Fruit fly (Drosophila melanogaster) Kc167 (cell line): ENCODE measurements around the gene Phlpp.

ENCODE experiments used
- h ChIP-seq: fragments of >200 bp; optimal IDR thresholded peaks from 3 replicates; lab custom pipeline; 2018; ENCODE audit warnings: missing external identifiers
- insv ChIP-seq: fragments of >200 bp; optimal IDR thresholded peaks from 3 replicates; lab custom pipeline; 2018; ENCODE audit warnings: missing external identifiers
- psq ChIP-seq: fragments of >200 bp; optimal IDR thresholded peaks from 2 replicates; lab custom pipeline; 2017; ENCODE audit warnings: missing external identifiers
- ttk ChIP-seq: sonication (Bioruptor generic); optimal IDR thresholded peaks from 2 replicates; lab custom pipeline; 2017; ENCODE audit warnings: missing external identifiers

DNA sequence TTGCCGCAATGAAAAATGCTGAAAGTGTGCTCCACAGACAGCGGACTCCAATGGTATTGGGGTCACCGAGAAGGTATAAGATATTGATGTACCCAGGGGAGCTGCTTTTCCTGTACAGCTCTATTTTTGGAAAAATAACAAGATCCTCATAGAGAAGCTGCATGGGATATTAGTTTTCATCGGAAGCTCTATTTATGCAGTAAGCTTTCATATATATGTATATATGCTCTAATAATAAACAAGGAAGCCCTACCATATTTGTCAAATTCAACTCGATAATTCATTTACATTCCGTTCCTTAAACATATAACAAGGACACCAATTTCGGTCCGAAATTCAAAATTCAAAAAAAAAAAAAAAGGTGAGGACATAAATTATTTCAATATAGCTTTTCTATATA is 42.8 kb downstream of the Phlpp start, which contains the start of the genes CG17344 and CG43731:
- TF ChIP-seq ttk (lab: Kevin White, UChicago) (no peak), insv (lab: Kevin White, UChicago) (no peak), h (lab: Kevin White, UChicago) (no peak), psq (lab: Kevin White, UChicago) (no peak)
